Worm (Caenorhabditis elegans) whole organism, mixed stage, embryonic: ENCODE measurements around the gene noca-2.
A peak's percentile ranks its signal among the peaks of the same experiment; 100 is the strongest.

ENCODE experiments used
- M03D4.4 ChIP-seq: sonication (generic microtip); optimal IDR thresholded peaks from 2 replicates; lab custom pipeline; 2017; ENCODE audit warnings: mild to moderate bottlenecking, missing genetic modification characterization, missing compliant biosample characterization
- bed-3 ChIP-seq: fragments of 200-800 bp; sonication (Bioruptor generic); optimal IDR thresholded peaks from 3 replicates; lab custom pipeline; 2018; ENCODE audit warnings: mild to moderate bottlenecking, missing genetic modification characterization, moderate library complexity, missing compliant biosample characterization
- blmp-1 ChIP-seq: fragments of 150-350 bp; optimal IDR thresholded peaks from 2 replicates; lab custom pipeline; 2014; ENCODE audit warnings: missing biosample characterization, missing genetic modification characterization
- ceh-39 ChIP-seq: fragments of 150-350 bp; optimal IDR thresholded peaks from 2 replicates; lab custom pipeline; 2014; ENCODE audit warnings: missing biosample characterization, missing genetic modification characterization
- ceh-43 ChIP-seq: fragments of 200-800 bp; sonication (Bioruptor generic); optimal IDR thresholded peaks from 2 replicates; lab custom pipeline; 2018; ENCODE audit warnings: mild to moderate bottlenecking, missing genetic modification characterization, moderate library complexity, missing compliant biosample characterization
- ceh-83 ChIP-seq: fragments of 200-800 bp; sonication (Bioruptor generic); optimal IDR thresholded peaks from 2 replicates; lab custom pipeline; 2018; ENCODE audit warnings: mild to moderate bottlenecking, missing genetic modification characterization, missing compliant biosample characterization
- ces-1 ChIP-seq: fragments of 150-350 bp; optimal IDR thresholded peaks from 2 replicates; lab custom pipeline; 2014; ENCODE audit warnings: missing biosample characterization, missing genetic modification reagents, missing genetic modification characterization
- cnd-1 ChIP-seq: fragments of 200-800 bp; sonication (Bioruptor generic); optimal IDR thresholded peaks from 2 replicates; lab custom pipeline; 2018; ENCODE audit warnings: mild to moderate bottlenecking, missing genetic modification characterization, missing compliant biosample characterization
- drap-1 ChIP-seq: fragments of 200-800 bp; sonication (Bioruptor generic); optimal IDR thresholded peaks from 3 replicates; lab custom pipeline; 2018; ENCODE audit warnings: mild to moderate bottlenecking, missing genetic modification characterization, missing compliant biosample characterization
- elt-1 ChIP-seq: sonication (generic microtip); optimal IDR thresholded peaks from 2 replicates; lab custom pipeline; 2017; ENCODE audit warnings: missing genetic modification characterization, mild to moderate bottlenecking, missing compliant biosample characterization, antibody characterized with exemption, moderate library complexity, borderline replicate concordance; ENCODE audit not compliant: insufficient read depth
- elt-3 ChIP-seq: fragments of 150-350 bp; optimal IDR thresholded peaks from 2 replicates; lab custom pipeline; 2014; ENCODE audit warnings: missing biosample characterization, missing genetic modification characterization
- flh-1 ChIP-seq: fragments of 200-800 bp; sonication (Bioruptor generic); optimal IDR thresholded peaks from 2 replicates; lab custom pipeline; 2018; ENCODE audit warnings: mild to moderate bottlenecking, missing genetic modification characterization, moderate library complexity, missing compliant biosample characterization
- ham-2 ChIP-seq: fragments of 200-800 bp; sonication (Bioruptor generic); optimal IDR thresholded peaks from 2 replicates; lab custom pipeline; 2018; ENCODE audit warnings: mild to moderate bottlenecking, missing genetic modification characterization, missing compliant biosample characterization
- hlh-1 ChIP-seq: fragments of 150-350 bp; optimal IDR thresholded peaks from 2 replicates; lab custom pipeline; 2014; ENCODE audit warnings: missing biosample characterization, missing genetic modification reagents, missing genetic modification characterization
- lin-13 ChIP-seq: fragments of 150-350 bp; optimal IDR thresholded peaks from 2 replicates; lab custom pipeline; 2014; ENCODE audit warnings: missing biosample characterization, missing genetic modification characterization
- lin-32 ChIP-seq: fragments of 200-800 bp; sonication (Bioruptor generic); optimal IDR thresholded peaks from 2 replicates; lab custom pipeline; 2018; ENCODE audit warnings: mild to moderate bottlenecking, missing genetic modification characterization, missing compliant biosample characterization
- lsy-2 ChIP-seq: fragments of 150-350 bp; optimal IDR thresholded peaks from 2 replicates; lab custom pipeline; 2014; ENCODE audit warnings: missing biosample characterization, missing genetic modification characterization
- mab-5 ChIP-seq: fragments of 150-350 bp; optimal IDR thresholded peaks from 2 replicates; lab custom pipeline; 2014; ENCODE audit warnings: missing biosample characterization, missing genetic modification characterization
- mep-1 ChIP-seq: fragments of 150-350 bp; optimal IDR thresholded peaks from 2 replicates; lab custom pipeline; 2017; ENCODE audit warnings: missing biosample characterization, missing genetic modification reagents, missing genetic modification characterization, inconsistent platforms
- mls-2 ChIP-seq: sonication (generic microtip); optimal IDR thresholded peaks from 2 replicates; lab custom pipeline; 2016; ENCODE audit warnings: mild to moderate bottlenecking, missing genetic modification characterization, moderate library complexity, missing compliant biosample characterization
- nhr-12 ChIP-seq: fragments of 150-350 bp; optimal IDR thresholded peaks from 2 replicates; lab custom pipeline; 2014; ENCODE audit warnings: missing biosample characterization, missing genetic modification characterization
- nhr-2 ChIP-seq: fragments of 150-350 bp; optimal IDR thresholded peaks from 2 replicates; lab custom pipeline; 2014; ENCODE audit warnings: missing biosample characterization, missing genetic modification characterization
- nhr-237 ChIP-seq: fragments of 150-350 bp; optimal IDR thresholded peaks from 2 replicates; lab custom pipeline; 2014; ENCODE audit warnings: missing biosample characterization, missing genetic modification characterization
- nhr-28 ChIP-seq: fragments of 150-350 bp; optimal IDR thresholded peaks from 2 replicates; lab custom pipeline; 2014; ENCODE audit warnings: missing biosample characterization, missing genetic modification characterization
- nhr-76 ChIP-seq: sonication (generic microtip); optimal IDR thresholded peaks from 2 replicates; lab custom pipeline; 2017; ENCODE audit warnings: missing biosample characterization, missing genetic modification characterization
- pha-4 ChIP-seq: fragments of 150-350 bp; optimal IDR thresholded peaks from 2 replicates; lab custom pipeline; 2018; ENCODE audit warnings: missing biosample characterization, missing genetic modification reagents, missing genetic modification characterization
- sem-2 ChIP-seq: fragments of 200-800 bp; sonication (Bioruptor generic); optimal IDR thresholded peaks from 2 replicates; lab custom pipeline; 2018; ENCODE audit warnings: mild to moderate bottlenecking, missing genetic modification characterization, missing compliant biosample characterization
- snpc-4 ChIP-seq: fragments of 150-350 bp; optimal IDR thresholded peaks from 2 replicates; lab custom pipeline; 2014; ENCODE audit warnings: missing biosample characterization, missing genetic modification characterization
- sptf-1 ChIP-seq: sonication (generic microtip); optimal IDR thresholded peaks from 2 replicates; lab custom pipeline; 2017; ENCODE audit warnings: mild to moderate bottlenecking, missing genetic modification characterization, moderate library complexity, missing compliant biosample characterization
- tbx-8 ChIP-seq: fragments of 200-800 bp; sonication (Bioruptor generic); optimal IDR thresholded peaks from 2 replicates; lab custom pipeline; 2018; ENCODE audit warnings: mild to moderate bottlenecking, missing genetic modification characterization, moderate library complexity, missing compliant biosample characterization
- unc-120 ChIP-seq: sonication (generic microtip); optimal IDR thresholded peaks from 2 replicates; lab custom pipeline; 2017; ENCODE audit warnings: missing genetic modification characterization, missing compliant biosample characterization; ENCODE audit not compliant: poor library complexity, severe bottlenecking
- unc-39 ChIP-seq: fragments of 150-350 bp; optimal IDR thresholded peaks from 2 replicates; lab custom pipeline; 2014; ENCODE audit warnings: missing biosample characterization, missing genetic modification characterization
- unc-62 ChIP-seq: fragments of 150-350 bp; optimal IDR thresholded peaks from 2 replicates; lab custom pipeline; 2014; ENCODE audit warnings: missing biosample characterization, missing genetic modification reagents, missing genetic modification characterization
- zip-8 ChIP-seq: fragments of 150-350 bp; optimal IDR thresholded peaks from 2 replicates; lab custom pipeline; 2014; ENCODE audit warnings: missing biosample characterization, missing genetic modification characterization
- ztf-11 ChIP-seq: fragments of 150-350 bp; optimal IDR thresholded peaks from 2 replicates; lab custom pipeline; 2014; ENCODE audit warnings: missing biosample characterization, missing genetic modification characterization

noca-2 gene

DNA sequence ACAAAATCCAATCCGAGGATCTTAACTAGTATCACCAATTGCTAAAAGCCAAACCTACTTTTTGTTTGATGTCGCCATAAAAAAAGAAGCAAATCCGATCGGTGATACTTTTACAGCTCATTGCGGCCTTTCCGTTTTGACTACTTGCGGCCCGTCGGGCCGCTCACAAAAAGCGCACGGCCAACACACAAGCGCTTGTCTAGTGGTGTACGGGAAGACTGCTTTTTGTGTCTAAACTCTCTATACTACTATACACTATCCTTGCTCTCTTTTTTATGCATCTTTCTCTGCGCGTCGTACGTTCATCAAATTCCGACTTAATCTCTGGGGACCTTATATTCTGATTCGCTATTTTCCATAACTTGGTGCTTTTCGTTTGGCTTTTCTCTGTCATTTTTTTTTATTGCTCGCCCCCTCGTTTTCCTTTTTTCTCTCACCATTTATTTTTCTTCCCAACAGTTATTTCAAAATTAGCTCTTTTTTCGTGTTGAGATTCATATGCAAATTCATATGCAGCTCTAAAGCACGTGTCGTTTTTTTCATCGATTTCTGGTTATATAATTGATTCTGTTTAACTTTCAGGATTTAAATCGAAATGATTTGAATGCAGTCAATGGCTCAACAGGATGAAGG is at the start of gene noca-2:
noca-2 (plus strand) TSS at position 583 of the 633 bp plus-strand sequence.
- TF ChIP-seq hlh-1 (tag; lab: Kevin White, UChicago) (peak; percentile 23), ham-2 (GFP tag; lab: Kevin White, UChicago) (peak; percentile 83), zip-8 (tag; lab: Kevin White, UChicago) (no peak), drap-1 (GFP tag; lab: Kevin White, UChicago) (no peak), tbx-8 (GFP tag; lab: Kevin White, UChicago) (no peak), lin-13 (tag; lab: Kevin White, UChicago) (no peak), sem-2 (GFP tag; lab: Kevin White, UChicago) (no peak), M03D4.4 (tag; lab: Kevin White, UChicago) (no peak), pha-4 (tag; lab: Kevin White, UChicago) (no peak), mab-5 (tag; lab: Kevin White, UChicago) (no peak), lsy-2 (peak; percentile 25), mls-2 (tag; lab: Kevin White, UChicago) (no peak), snpc-4 (tag; lab: Kevin White, UChicago) (no peak), sptf-1 (tag; lab: Kevin White, UChicago) (no peak), ceh-43 (GFP tag; lab: Kevin White, UChicago) (no peak), ces-1 (GFP tag; lab: Kevin White, UChicago) (peak; percentile 83), elt-1 (tag; lab: Kevin White, UChicago) (no peak), ztf-11 (tag; lab: Kevin White, UChicago) (no peak), nhr-28 (tag; lab: Kevin White, UChicago) (no peak), lin-32 (no peak), bed-3 (no peak), flh-1 (GFP tag; lab: Kevin White, UChicago) (no peak), cnd-1 (tag; lab: Kevin White, UChicago) (no peak), nhr-12 (no peak), ceh-39 (no peak), nhr-237 (tag; lab: Kevin White, UChicago) (no peak), nhr-76 (tag; lab: Kevin White, UChicago) (no peak), unc-62 (no peak), unc-39 (tag; lab: Kevin White, UChicago) (no peak), nhr-2 (tag; lab: Kevin White, UChicago) (no peak), blmp-1 (tag; lab: Kevin White, UChicago) (no peak), elt-3 (tag; lab: Kevin White, UChicago) (no peak), ceh-83 (GFP tag; lab: Kevin White, UChicago) (no peak), mep-1 (tag; lab: Kevin White, UChicago) (peak; percentile 12), unc-120 (tag; lab: Kevin White, UChicago) (peak; percentile 16)
- TF ChIP-seq, all 35 proteins: peak for 6

DNA sequence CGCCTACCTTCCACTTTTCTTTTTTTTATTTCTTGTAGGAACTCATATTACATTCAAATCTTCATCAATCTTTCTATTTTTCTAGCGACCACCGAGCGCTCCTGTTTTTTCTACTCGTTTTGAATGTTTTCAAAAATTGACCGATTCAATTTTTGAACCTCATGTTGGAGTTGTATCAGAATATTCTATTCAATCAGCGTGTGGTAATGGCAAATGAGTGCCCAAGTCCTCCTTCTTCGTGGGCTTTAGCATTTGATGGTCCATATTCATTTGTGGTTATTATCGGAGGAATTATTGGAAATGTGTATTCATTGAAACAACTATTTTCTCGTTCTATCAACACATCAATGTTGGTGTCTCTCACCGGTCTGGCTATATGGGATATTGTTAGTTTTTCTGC is 49.5 kb upstream of the noca-2 start, which contains the start of gene F52D10.4:
F52D10.4 (plus strand) TSS at position 84 of the 400 bp plus-strand sequence.
- TF ChIP-seq unc-62 (no peak), pha-4 (tag; lab: Kevin White, UChicago) (no peak), M03D4.4 (tag; lab: Kevin White, UChicago) (no peak)

DNA sequence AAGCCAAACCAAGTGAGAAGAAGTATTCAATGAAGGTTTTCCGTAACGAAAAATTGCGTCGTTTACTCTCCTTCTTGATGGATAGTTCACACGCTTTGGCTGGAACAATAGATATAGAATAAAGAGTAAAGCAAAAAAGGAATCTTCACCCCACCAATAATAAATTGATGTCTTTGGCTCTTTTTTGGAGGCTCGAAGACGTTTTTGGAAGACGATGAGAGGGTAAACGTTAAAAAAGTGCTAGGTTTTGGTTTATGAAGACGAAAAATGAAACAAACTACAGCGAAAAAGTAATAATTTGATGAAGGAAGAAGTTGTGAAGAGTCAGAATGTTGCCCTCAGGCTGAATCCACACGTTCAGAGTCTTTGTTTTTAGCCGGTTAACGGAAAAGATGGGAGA is 44.9 kb upstream of the noca-2 start, which contains the start of gene sto-3:
sto-3 (minus strand) TSS at position 101 of the 400 bp plus-strand sequence.
- no peak for TF ChIP-seq nhr-237 (tag; lab: Kevin White, UChicago)
- TF ChIP-seq nhr-28 (tag; lab: Kevin White, UChicago): no peak
- no peak for TF ChIP-seq ham-2 (GFP tag; lab: Kevin White, UChicago)
- no peak for TF ChIP-seq sptf-1 (tag; lab: Kevin White, UChicago)
- TF ChIP-seq unc-39 (tag; lab: Kevin White, UChicago): no peak
- no peak for TF ChIP-seq unc-120 (tag; lab: Kevin White, UChicago)
- no peak for TF ChIP-seq elt-3 (tag; lab: Kevin White, UChicago)
- no peak for TF ChIP-seq hlh-1 (tag; lab: Kevin White, UChicago)
- no peak for TF ChIP-seq nhr-12
- no peak for TF ChIP-seq tbx-8 (GFP tag; lab: Kevin White, UChicago)
- no peak for TF ChIP-seq bed-3
- no peak for TF ChIP-seq mep-1 (tag; lab: Kevin White, UChicago)
- TF ChIP-seq pha-4 (tag; lab: Kevin White, UChicago): no peak
- TF ChIP-seq drap-1 (GFP tag; lab: Kevin White, UChicago): no peak
- TF ChIP-seq, all 35 proteins: peak for 0
